Worm (Caenorhabditis elegans) whole organism, L3 larva: ENCODE measurements around the gene K08H2.5.
A peak's percentile ranks its signal among the peaks of the same experiment; 100 is the strongest.

Experiments used
- R02D3.7 ChIP-seq: fragments of 150-350 bp; optimal IDR thresholded peaks from 2 replicates; lab custom pipeline; 2014; ENCODE audit warnings: missing biosample characterization, missing genetic modification characterization
- ZK546.5 ChIP-seq: sonication (generic microtip); optimal IDR thresholded peaks from 2 replicates; lab custom pipeline; 2017; ENCODE audit warnings: missing biosample characterization, missing genetic modification characterization
- ama-1 ChIP-seq: fragments of 150-350 bp; optimal IDR thresholded peaks from 2 replicates; lab custom pipeline; 2018
- ceh-16 ChIP-seq: sonication (generic microtip); optimal IDR thresholded peaks from 2 replicates; lab custom pipeline; 2017; ENCODE audit warnings: missing biosample characterization, missing genetic modification characterization
- ceh-28 ChIP-seq: fragments of 150-350 bp; optimal IDR thresholded peaks from 2 replicates; lab custom pipeline; 2014; ENCODE audit warnings: missing biosample characterization, missing genetic modification reagents, missing genetic modification characterization
- ceh-82 ChIP-seq: fragments of 150-350 bp; optimal IDR thresholded peaks from 2 replicates; lab custom pipeline; 2014; ENCODE audit warnings: missing biosample characterization, missing genetic modification characterization
- daf-12 ChIP-seq: fragments of 150-350 bp; optimal IDR thresholded peaks from 2 replicates; lab custom pipeline; 2014; ENCODE audit warnings: missing biosample characterization, missing genetic modification reagents, missing genetic modification characterization
- egl-27 ChIP-seq: sonication (generic microtip); optimal IDR thresholded peaks from 4 replicates; lab custom pipeline; 2017; ENCODE audit warnings: missing biosample characterization, missing genetic modification reagents, missing genetic modification characterization
- egl-5 ChIP-seq: fragments of 150-350 bp; optimal IDR thresholded peaks from 2 replicates; lab custom pipeline; 2017; ENCODE audit warnings: missing biosample characterization, missing genetic modification reagents, missing genetic modification characterization, inconsistent platforms
- elt-2 ChIP-seq: sonication (generic microtip); optimal IDR thresholded peaks from 2 replicates; lab custom pipeline; 2016; ENCODE audit warnings: missing genetic modification reagents, mild to moderate bottlenecking, missing genetic modification characterization, missing compliant biosample characterization
- elt-3 ChIP-seq, 3 experiments: fragments of 150-350 bp in 1 of 3; sonication (generic microtip) in 2 of 3; optimal IDR thresholded peaks; 2 replicates in 2 of 3; 4 replicates in 1 of 3; lab custom pipeline; 2014 to 2017; ENCODE audit warnings: missing biosample characterization in 3 of 3, missing genetic modification characterization in 3 of 3
- eor-1 ChIP-seq, 2 experiments: fragments of 150-350 bp; optimal IDR thresholded peaks; 2 replicates each; lab custom pipeline; 2014 to 2018; ENCODE audit warnings: missing biosample characterization in 2 of 2, missing genetic modification characterization in 2 of 2
- fkh-10 ChIP-seq: sonication (generic microtip); optimal IDR thresholded peaks from 2 replicates; lab custom pipeline; 2017; ENCODE audit warnings: missing biosample characterization, missing genetic modification reagents, missing genetic modification characterization
- fkh-2 ChIP-seq: fragments of 150-350 bp; optimal IDR thresholded peaks from 2 replicates; lab custom pipeline; 2014; ENCODE audit warnings: missing biosample characterization, missing genetic modification reagents, missing genetic modification characterization
- fos-1 ChIP-seq: fragments of 150-350 bp; optimal IDR thresholded peaks from 2 replicates; lab custom pipeline; 2014; ENCODE audit warnings: missing biosample characterization, missing genetic modification characterization
- hmg-11 ChIP-seq: sonication (generic microtip); optimal IDR thresholded peaks from 2 replicates; lab custom pipeline; 2016; ENCODE audit warnings: missing genetic modification characterization, missing compliant biosample characterization
- jun-1 ChIP-seq: fragments of 150-350 bp; optimal IDR thresholded peaks from 2 replicates; lab custom pipeline; 2014; ENCODE audit warnings: missing biosample characterization, missing genetic modification reagents, missing genetic modification characterization
- lin-15B ChIP-seq: fragments of 150-350 bp; optimal IDR thresholded peaks from 2 replicates; lab custom pipeline; 2014; ENCODE audit warnings: missing biosample characterization, missing genetic modification characterization
- lin-39 ChIP-seq: fragments of 150-350 bp; optimal IDR thresholded peaks from 2 replicates; lab custom pipeline; 2018; ENCODE audit warnings: missing biosample characterization, missing genetic modification reagents, missing genetic modification characterization
- mdl-1 ChIP-seq: fragments of 150-350 bp; optimal IDR thresholded peaks from 2 replicates; lab custom pipeline; 2014; ENCODE audit warnings: missing biosample characterization, missing genetic modification characterization
- mml-1 ChIP-seq: fragments of 150-350 bp; sonication (generic microtip); optimal IDR thresholded peaks from 3 replicates; lab custom pipeline; 2014; ENCODE audit warnings: missing biosample characterization, missing genetic modification characterization
- nfya-1 ChIP-seq: sonication (generic microtip); optimal IDR thresholded peaks from 2 replicates; lab custom pipeline; 2017; ENCODE audit warnings: missing genetic modification characterization, mild to moderate bottlenecking, missing compliant biosample characterization, antibody characterized with exemption, moderate library complexity; ENCODE audit not compliant: insufficient read depth
- nhr-11 ChIP-seq: fragments of 150-350 bp; optimal IDR thresholded peaks from 2 replicates; lab custom pipeline; 2014; ENCODE audit warnings: missing biosample characterization, missing genetic modification characterization
- nhr-12 ChIP-seq: fragments of 150-350 bp; optimal IDR thresholded peaks from 2 replicates; lab custom pipeline; 2014; ENCODE audit warnings: missing biosample characterization, missing genetic modification characterization
- nhr-23 ChIP-seq: fragments of 150-350 bp; optimal IDR thresholded peaks from 2 replicates; lab custom pipeline; 2014; ENCODE audit warnings: missing biosample characterization, missing genetic modification reagents, missing genetic modification characterization
- nhr-237 ChIP-seq: fragments of 150-350 bp; optimal IDR thresholded peaks from 2 replicates; lab custom pipeline; 2014; ENCODE audit warnings: missing biosample characterization, missing genetic modification characterization
- nhr-25 ChIP-seq: sonication (generic microtip); optimal IDR thresholded peaks from 2 replicates; lab custom pipeline; 2017; ENCODE audit warnings: missing biosample characterization, missing genetic modification characterization
- nhr-28 ChIP-seq: fragments of 150-350 bp; optimal IDR thresholded peaks from 2 replicates; lab custom pipeline; 2014; ENCODE audit warnings: missing biosample characterization, missing genetic modification characterization
- nhr-43 ChIP-seq: sonication (generic microtip); optimal IDR thresholded peaks from 2 replicates; lab custom pipeline; 2016; ENCODE audit warnings: mild to moderate bottlenecking, missing genetic modification characterization, missing compliant biosample characterization; ENCODE audit not compliant: poor library complexity, severe bottlenecking
- nhr-67 ChIP-seq: fragments of 150-350 bp; optimal IDR thresholded peaks from 2 replicates; lab custom pipeline; 2014; ENCODE audit warnings: missing biosample characterization, missing genetic modification characterization
- nhr-76 ChIP-seq: fragments of 150-350 bp; sonication (generic microtip); optimal IDR thresholded peaks from 5 replicates; lab custom pipeline; 2014; ENCODE audit warnings: missing biosample characterization, missing genetic modification characterization
- nhr-77 ChIP-seq: fragments of 150-350 bp; optimal IDR thresholded peaks from 2 replicates; lab custom pipeline; 2014; ENCODE audit warnings: missing biosample characterization, missing genetic modification characterization
- pha-4 ChIP-seq: fragments of 150-350 bp; optimal IDR thresholded peaks from 2 replicates; lab custom pipeline; 2014; ENCODE audit warnings: missing biosample characterization, missing genetic modification reagents, missing genetic modification characterization
- pqm-1 ChIP-seq: fragments of 150-350 bp; optimal IDR thresholded peaks from 2 replicates; lab custom pipeline; 2017; ENCODE audit warnings: missing biosample characterization, missing genetic modification characterization, inconsistent platforms
- skn-1 ChIP-seq: fragments of 150-350 bp; optimal IDR thresholded peaks from 2 replicates; lab custom pipeline; 2014; ENCODE audit warnings: missing biosample characterization, missing genetic modification characterization
- tbx-2 ChIP-seq: sonication (generic microtip); optimal IDR thresholded peaks from 2 replicates; lab custom pipeline; 2016; ENCODE audit warnings: mild to moderate bottlenecking, missing genetic modification characterization, missing compliant biosample characterization
- unc-62 ChIP-seq: fragments of 150-350 bp; sonication (generic microtip); optimal IDR thresholded peaks from 4 replicates; lab custom pipeline; 2014; ENCODE audit warnings: missing biosample characterization, missing genetic modification reagents, missing genetic modification characterization
- zag-1 ChIP-seq: fragments of 150-350 bp; optimal IDR thresholded peaks from 2 replicates; lab custom pipeline; 2014; ENCODE audit warnings: missing biosample characterization, missing genetic modification characterization
- ztf-11 ChIP-seq: fragments of 150-350 bp; optimal IDR thresholded peaks from 2 replicates; lab custom pipeline; 2014; ENCODE audit warnings: missing biosample characterization, missing genetic modification characterization
- ztf-4 ChIP-seq: fragments of 150-350 bp; optimal IDR thresholded peaks from 2 replicates; lab custom pipeline; 2014; ENCODE audit warnings: missing biosample characterization, missing genetic modification characterization

K08H2.5 gene

DNA sequence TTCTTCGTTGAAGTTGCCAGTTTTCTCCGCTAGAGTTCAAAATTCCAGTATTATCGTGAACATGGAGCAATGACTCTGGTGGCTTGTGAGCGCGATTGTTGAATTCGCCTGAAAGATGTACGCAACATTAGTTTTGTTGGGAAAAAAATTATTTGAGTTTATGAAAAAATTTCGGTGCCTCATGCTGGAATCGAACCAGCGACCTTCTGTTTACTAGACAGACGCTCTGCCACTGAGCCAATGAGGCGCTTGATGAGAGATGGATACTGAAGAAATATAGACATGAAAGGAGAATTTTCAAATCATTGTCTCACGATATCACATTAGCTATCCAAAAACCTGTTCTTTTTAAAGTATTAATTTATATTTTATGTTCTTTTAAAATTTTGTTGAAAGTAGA lies 41.3 kb upstream of the K08H2.5 start:
- TF ChIP-seq ceh-16 (tag; lab: Kevin White, UChicago): no peak
- peak; percentile 62 for TF ChIP-seq nhr-43 (tag; lab: Kevin White, UChicago)
- TF ChIP-seq elt-2 (tag; lab: Kevin White, UChicago): peak; percentile 16
- no peak for TF ChIP-seq nhr-11 (tag; lab: Kevin White, UChicago)
- TF ChIP-seq nhr-67 (tag; lab: Kevin White, UChicago): no peak
- no peak for TF ChIP-seq ceh-82 (tag; lab: Kevin White, UChicago)
- no peak for TF ChIP-seq skn-1
- TF ChIP-seq, all 47 proteins: peak for 2

DNA sequence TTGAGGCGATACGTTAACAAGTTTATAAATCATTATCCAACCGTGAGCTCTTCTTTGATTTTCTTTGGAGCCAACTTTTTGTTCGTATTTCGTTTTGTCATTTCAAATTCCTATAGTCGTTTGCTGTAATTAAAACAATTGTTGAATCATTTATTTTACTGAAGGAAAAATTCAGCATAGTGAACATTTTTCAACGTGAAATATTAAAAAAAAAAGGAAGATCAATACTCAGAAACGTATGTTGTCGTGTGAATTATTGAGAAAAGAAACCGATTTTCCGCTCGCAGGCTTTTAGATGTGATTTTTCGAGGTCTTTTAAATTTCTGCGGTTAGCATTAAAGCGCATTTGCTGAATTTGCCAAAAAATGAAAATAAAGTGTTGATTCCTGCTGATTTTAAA lies 36.7 kb upstream of the K08H2.5 start, which contains the start of gene phf-33:
Gene phf-33 (minus strand): TSS at position 101 of the 400 bp plus-strand sequence.
- no peak for TF ChIP-seq R02D3.7 (tag; lab: Kevin White, UChicago)
- TF ChIP-seq mdl-1 (tag; lab: Kevin White, UChicago): no peak
- TF ChIP-seq eor-1 (tag; optimal IDR thresholded peaks at IDR 0.05; lab: Kevin White, UChicago): no peak
- TF ChIP-seq ceh-82 (tag; lab: Kevin White, UChicago): no peak
- TF ChIP-seq zag-1 (tag; lab: Kevin White, UChicago): no peak
- no peak for TF ChIP-seq pqm-1 (tag; lab: Kevin White, UChicago)
- TF ChIP-seq hmg-11 (tag; lab: Kevin White, UChicago): no peak
- no peak for TF ChIP-seq ZK546.5 (tag; lab: Kevin White, UChicago)
- no peak for TF ChIP-seq ama-1
- TF ChIP-seq nhr-25 (tag; lab: Kevin White, UChicago): no peak
- no peak for TF ChIP-seq nhr-77 (tag; lab: Kevin White, UChicago)

DNA sequence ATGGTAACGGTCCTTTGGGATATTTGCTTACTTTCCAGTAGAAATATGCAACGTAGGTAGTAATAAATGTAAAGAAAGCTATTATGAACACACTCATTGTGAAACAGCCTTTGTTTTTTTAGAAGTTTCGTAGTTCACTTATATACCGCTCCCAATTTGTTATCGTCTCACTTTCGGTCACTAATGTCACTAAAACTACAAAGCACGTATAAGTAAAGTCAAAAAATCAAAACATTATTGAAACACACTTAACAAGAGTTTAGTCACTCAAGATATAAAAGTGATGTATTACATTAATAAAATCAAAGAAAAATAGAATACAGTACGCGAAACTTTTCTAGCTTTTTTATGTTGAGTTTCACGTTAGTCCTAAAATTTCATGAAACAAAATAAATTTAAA lies 32.0 kb upstream of the K08H2.5 start, which contains the start of gene cyp-14A3:
Gene cyp-14A3 (minus strand): TSS at position 101 of the 400 bp plus-strand sequence.
- no peak for TF ChIP-seq lin-15B
- TF ChIP-seq egl-5: no peak
- no peak for TF ChIP-seq unc-62 (GFP tag; lab: Kevin White, UChicago)
- TF ChIP-seq fkh-10 (GFP tag; lab: Kevin White, UChicago): no peak
- TF ChIP-seq ztf-11 (tag; lab: Kevin White, UChicago): no peak

DNA sequence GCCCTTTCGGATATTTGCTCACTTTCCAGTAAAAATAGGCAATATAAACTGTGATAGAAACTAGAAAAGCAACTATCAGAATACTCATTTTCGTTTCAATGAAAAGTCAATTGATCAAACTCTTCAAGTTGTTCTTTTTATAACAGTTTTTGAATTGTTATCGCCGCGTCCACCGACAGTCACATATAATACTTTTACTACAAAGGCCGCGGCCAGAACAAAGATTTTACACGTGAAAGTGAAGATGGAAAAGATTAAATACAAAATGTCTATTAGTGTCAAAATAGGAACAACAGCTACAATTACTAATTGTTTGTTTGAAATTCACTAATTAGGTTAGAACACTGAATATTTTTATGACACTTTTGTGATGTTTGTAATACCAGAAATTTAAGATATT lies 27.5 kb upstream of the K08H2.5 start, which contains the start of gene cyp-14A2:
Gene cyp-14A2 (minus strand): TSS at position 101 of the 400 bp plus-strand sequence.
- TF ChIP-seq ZK546.5 (tag; lab: Kevin White, UChicago) (no peak), jun-1 (tag; lab: Kevin White, UChicago) (no peak), ceh-16 (tag; lab: Kevin White, UChicago) (no peak), egl-5 (no peak), nhr-237 (no peak), nhr-76 (tag; lab: Kevin White, UChicago) (no peak), fkh-2 (tag; lab: Kevin White, UChicago) (no peak), daf-12 (tag; lab: Kevin White, UChicago) (no peak), nhr-67 (tag; lab: Kevin White, UChicago) (no peak), nfya-1 (tag; lab: Kevin White, UChicago) (no peak)

DNA sequence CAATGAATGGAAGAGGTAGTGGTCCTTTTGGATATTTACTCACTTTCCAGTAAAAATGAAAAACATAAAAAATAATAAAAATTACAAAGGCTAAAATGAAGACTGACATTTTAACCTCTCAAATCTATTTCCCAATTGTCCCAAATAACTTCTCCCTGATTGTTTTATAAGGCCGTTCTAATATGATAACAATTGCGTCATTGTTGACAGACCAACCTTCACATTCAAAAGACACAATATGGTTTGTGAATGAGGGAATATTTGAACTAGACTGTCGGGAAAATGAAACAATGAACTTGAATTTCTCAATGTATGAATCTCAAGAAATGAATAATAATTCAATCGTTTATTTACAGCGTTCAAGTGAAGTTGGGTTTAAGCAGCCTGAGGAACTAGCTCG lies 25.1 kb upstream of the K08H2.5 start, which contains the start of gene cyp-14A1:
Gene cyp-14A1 (minus strand): TSS at position 126 of the 400 bp plus-strand sequence.
- no peak for TF ChIP-seq fkh-2 (tag; lab: Kevin White, UChicago)
- TF ChIP-seq nhr-23 (tag; lab: Kevin White, UChicago): peak; percentile 26

DNA sequence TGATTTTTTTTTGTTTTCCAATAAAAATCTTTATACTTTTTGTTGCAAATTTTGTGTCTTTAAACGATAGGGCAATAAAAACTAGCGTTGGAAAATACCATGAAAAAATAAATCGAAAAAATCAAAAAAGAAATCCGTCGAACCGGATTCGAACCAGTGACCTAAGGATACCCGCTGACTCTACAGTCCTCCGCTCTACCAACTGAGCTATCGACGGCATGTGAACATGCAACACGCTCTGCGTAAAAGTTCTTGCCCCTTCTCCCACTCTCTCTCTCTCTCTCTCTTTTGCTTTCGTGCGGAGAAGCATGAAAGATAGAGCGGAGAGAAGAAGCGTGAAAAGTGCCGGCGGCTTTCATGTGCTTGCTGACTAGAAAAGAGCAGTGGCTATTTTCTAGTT lies 22.4 kb upstream of the K08H2.5 start:
- TF ChIP-seq unc-62 (GFP tag; lab: Kevin White, UChicago): peak; percentile 2
- TF ChIP-seq R02D3.7 (tag; lab: Kevin White, UChicago): no peak
- TF ChIP-seq fkh-2 (tag; lab: Kevin White, UChicago): no peak
- TF ChIP-seq egl-27: no peak
- peak; percentile 48 for TF ChIP-seq nhr-43 (tag; lab: Kevin White, UChicago)
- TF ChIP-seq lin-15B: no peak
- TF ChIP-seq ceh-16 (tag; lab: Kevin White, UChicago): no peak
- no peak for TF ChIP-seq mdl-1 (tag; lab: Kevin White, UChicago)
- no peak for TF ChIP-seq fos-1 (tag; lab: Kevin White, UChicago)
- TF ChIP-seq nhr-12: no peak
- no peak for TF ChIP-seq ztf-11 (tag; lab: Kevin White, UChicago)
- peak; percentile 19 for TF ChIP-seq nhr-23 (tag; lab: Kevin White, UChicago)
- no peak for TF ChIP-seq daf-12 (tag; lab: Kevin White, UChicago)
- no peak for TF ChIP-seq nhr-67 (tag; lab: Kevin White, UChicago)
- TF ChIP-seq mml-1 (tag; lab: Kevin White, UChicago): no peak
- TF ChIP-seq jun-1 (tag; lab: Kevin White, UChicago): peak; percentile 55
- peak; percentile 57 for TF ChIP-seq pha-4 (tag; lab: Kevin White, UChicago)
- no peak for TF ChIP-seq nhr-76 (tag; lab: Kevin White, UChicago)
- no peak for TF ChIP-seq pqm-1 (tag; lab: Kevin White, UChicago)
- no peak for TF ChIP-seq eor-1 (tag; optimal IDR thresholded peaks at IDR 0.05; lab: Kevin White, UChicago)
- TF ChIP-seq tbx-2: peak; percentile 52
- TF ChIP-seq ceh-28 (tag; lab: Kevin White, UChicago): no peak
- peak; percentile 84 for TF ChIP-seq hmg-11 (tag; lab: Kevin White, UChicago)
- TF ChIP-seq elt-3 (tag; optimal IDR thresholded peaks at IDR 0.05; lab: Kevin White, UChicago): no peak
- TF ChIP-seq ztf-4: no peak
- TF ChIP-seq nfya-1 (tag; lab: Kevin White, UChicago): no peak
- TF ChIP-seq nhr-28: no peak
- TF ChIP-seq lin-39 (tag; lab: Kevin White, UChicago): peak; percentile 36
